Worm (Caenorhabditis elegans) whole organism, L2 larva: ENCODE data around the gene F54F7.14.

Experiments used
- C34F6.9 ChIP-seq: fragments of 150-350 bp; optimal IDR thresholded peaks from 2 replicates; lab custom pipeline; 2014; ENCODE audit warnings: missing biosample characterization, missing genetic modification characterization
- F13H6.1 ChIP-seq: sonication (generic microtip); optimal IDR thresholded peaks from 2 replicates; lab custom pipeline; 2016; ENCODE audit warnings: missing genetic modification characterization, missing compliant biosample characterization
- R02D3.7 ChIP-seq: fragments of 150-350 bp; optimal IDR thresholded peaks from 2 replicates; lab custom pipeline; 2014; ENCODE audit warnings: missing biosample characterization, missing genetic modification characterization
- Y55F3AM.14 ChIP-seq: fragments of 200-800 bp; sonication (Bioruptor generic); optimal IDR thresholded peaks from 2 replicates; lab custom pipeline; 2018; ENCODE audit warnings: mild to moderate bottlenecking, missing genetic modification characterization, missing compliant biosample characterization
- ZK546.5 ChIP-seq: sonication (generic microtip); optimal IDR thresholded peaks from 2 replicates; lab custom pipeline; 2017; ENCODE audit warnings: missing biosample characterization, missing genetic modification characterization
- alr-1 ChIP-seq: fragments of 150-350 bp; optimal IDR thresholded peaks from 2 replicates; lab custom pipeline; 2014; ENCODE audit warnings: missing biosample characterization, missing genetic modification characterization
- aly-2 ChIP-seq: fragments of 150-350 bp; optimal IDR thresholded peaks from 2 replicates; lab custom pipeline; 2014; ENCODE audit warnings: missing biosample characterization, missing genetic modification characterization
- ama-1 ChIP-seq: fragments of 150-350 bp; optimal IDR thresholded peaks from 2 replicates; lab custom pipeline; 2018; ENCODE audit warnings: inconsistent platforms
- blmp-1 ChIP-seq: sonication (generic microtip); optimal IDR thresholded peaks from 2 replicates; lab custom pipeline; 2017; ENCODE audit warnings: missing genetic modification characterization, mild to moderate bottlenecking, missing compliant biosample characterization, antibody characterized with exemption, moderate library complexity; ENCODE audit not compliant: insufficient read depth
- ceh-16 ChIP-seq: fragments of 150-350 bp; optimal IDR thresholded peaks from 2 replicates; lab custom pipeline; 2014; ENCODE audit warnings: missing biosample characterization, missing genetic modification characterization
- crh-2 ChIP-seq: sonication (generic microtip); optimal IDR thresholded peaks from 2 replicates; lab custom pipeline; 2017; ENCODE audit warnings: missing biosample characterization, missing genetic modification characterization
- dmd-4 ChIP-seq: sonication (generic microtip); optimal IDR thresholded peaks from 2 replicates; lab custom pipeline; 2017; ENCODE audit warnings: missing biosample characterization, missing genetic modification characterization
- egl-27 ChIP-seq: sonication (generic microtip); optimal IDR thresholded peaks from 3 replicates; lab custom pipeline; 2017; ENCODE audit warnings: missing biosample characterization, missing genetic modification reagents, missing genetic modification characterization
- elt-3 ChIP-seq: sonication (generic microtip); optimal IDR thresholded peaks from 2 replicates; lab custom pipeline; 2017; ENCODE audit warnings: missing biosample characterization, missing genetic modification characterization
- fos-1 ChIP-seq: fragments of 150-350 bp; optimal IDR thresholded peaks from 2 replicates; lab custom pipeline; 2014; ENCODE audit warnings: missing biosample characterization, missing genetic modification characterization
- gmeb-1 ChIP-seq: fragments of 150-350 bp; optimal IDR thresholded peaks from 2 replicates; lab custom pipeline; 2014; ENCODE audit warnings: missing biosample characterization, missing genetic modification characterization
- lin-39 ChIP-seq: fragments of 150-350 bp; optimal IDR thresholded peaks from 2 replicates; lab custom pipeline; 2014; ENCODE audit warnings: missing biosample characterization, missing genetic modification reagents, missing genetic modification characterization
- lsy-2 ChIP-seq, 2 experiments: fragments of 150-350 bp in 1 of 2; sonication (generic microtip) in 1 of 2; optimal IDR thresholded peaks; 2 replicates each; lab custom pipeline; 2014 to 2017; ENCODE audit warnings: missing biosample characterization in 2 of 2, missing genetic modification characterization in 2 of 2
- mab-5 ChIP-seq: fragments of 150-350 bp; optimal IDR thresholded peaks from 2 replicates; lab custom pipeline; 2014; ENCODE audit warnings: missing biosample characterization, missing genetic modification characterization
- mdl-1 ChIP-seq, 2 experiments: fragments of 150-350 bp in 1 of 2; sonication (generic microtip) in 1 of 2; optimal IDR thresholded peaks; 2 replicates each; lab custom pipeline; 2017; ENCODE audit warnings: missing biosample characterization in 2 of 2, missing genetic modification characterization in 2 of 2
- nhr-10 ChIP-seq: sonication (generic microtip); optimal IDR thresholded peaks from 2 replicates; lab custom pipeline; 2017; ENCODE audit warnings: missing biosample characterization, missing genetic modification characterization
- nhr-11 ChIP-seq: fragments of 150-350 bp; optimal IDR thresholded peaks from 2 replicates; lab custom pipeline; 2014; ENCODE audit warnings: missing biosample characterization, missing genetic modification characterization
- nhr-12 ChIP-seq: fragments of 150-350 bp; optimal IDR thresholded peaks from 2 replicates; lab custom pipeline; 2014; ENCODE audit warnings: missing biosample characterization, missing genetic modification characterization
- nhr-129 ChIP-seq: fragments of 150-350 bp; optimal IDR thresholded peaks from 2 replicates; lab custom pipeline; 2014; ENCODE audit warnings: missing biosample characterization, missing genetic modification characterization
- nhr-21 ChIP-seq: fragments of 150-350 bp; optimal IDR thresholded peaks from 2 replicates; lab custom pipeline; 2014; ENCODE audit warnings: missing biosample characterization, missing genetic modification characterization
- nhr-237 ChIP-seq: fragments of 150-350 bp; optimal IDR thresholded peaks from 2 replicates; lab custom pipeline; 2014; ENCODE audit warnings: missing biosample characterization, missing genetic modification characterization
- nhr-25 ChIP-seq: fragments of 150-350 bp; sonication (generic microtip); optimal IDR thresholded peaks from 3 replicates; lab custom pipeline; 2014; ENCODE audit warnings: missing biosample characterization, missing genetic modification characterization
- peb-1 ChIP-seq: fragments of 150-350 bp; optimal IDR thresholded peaks from 2 replicates; lab custom pipeline; 2014; ENCODE audit warnings: missing biosample characterization, missing genetic modification characterization
- sem-4 ChIP-seq: fragments of 150-350 bp; optimal IDR thresholded peaks from 2 replicates; lab custom pipeline; 2014; ENCODE audit warnings: missing biosample characterization, missing genetic modification reagents, missing genetic modification characterization
- sma-3 ChIP-seq: sonication (generic microtip); optimal IDR thresholded peaks from 2 replicates; lab custom pipeline; 2016; ENCODE audit warnings: missing genetic modification reagents, missing genetic modification characterization, missing compliant biosample characterization
- unc-39 ChIP-seq: fragments of 150-350 bp; optimal IDR thresholded peaks from 2 replicates; lab custom pipeline; 2014; ENCODE audit warnings: missing biosample characterization, missing genetic modification characterization
- unc-62 ChIP-seq: fragments of 150-350 bp; optimal IDR thresholded peaks from 2 replicates; lab custom pipeline; 2014; ENCODE audit warnings: missing biosample characterization, missing genetic modification reagents, missing genetic modification characterization
- ztf-1 ChIP-seq: fragments of 200-800 bp; sonication (Bioruptor generic); conservative IDR thresholded peaks from 2 replicates; pipeline ENCODE4 v1.3.6; 2022; ENCODE audit warnings: missing genetic modification characterization, missing compliant biosample characterization
- ztf-11 ChIP-seq: sonication (generic microtip); optimal IDR thresholded peaks from 2 replicates; lab custom pipeline; 2017; ENCODE audit warnings: missing biosample characterization, missing genetic modification characterization
- ztf-4 ChIP-seq: fragments of 150-350 bp; optimal IDR thresholded peaks from 2 replicates; lab custom pipeline; 2014; ENCODE audit warnings: missing biosample characterization, missing genetic modification characterization

The F54F7.14 gene

ce11 chrX:11816825-11817224, 33.8 kb upstream of the F54F7.14 start:
- no peak for TF ChIP-seq C34F6.9 (tag; lab: Kevin White, UChicago)
- no peak for TF ChIP-seq egl-27 (tag; lab: Kevin White, UChicago)
- TF ChIP-seq ztf-11 (tag; lab: Kevin White, UChicago): no peak
- no peak for TF ChIP-seq R02D3.7
- no peak for TF ChIP-seq ZK546.5 (tag; lab: Kevin White, UChicago)

ce11 chrX:11818711-11819110, 32.0 kb upstream of the F54F7.14 start:
- no peak for TF ChIP-seq nhr-10 (tag; lab: Kevin White, UChicago)
- TF ChIP-seq peb-1 (tag; lab: Kevin White, UChicago): no peak
- TF ChIP-seq sem-4: no peak
- no peak for TF ChIP-seq lsy-2 (tag; optimal IDR thresholded peaks at IDR 0.05; lab: Kevin White, UChicago)
- no peak for TF ChIP-seq ztf-1 (GFP tag; lab: Robert Waterston, UW)
- TF ChIP-seq dmd-4 (tag; lab: Kevin White, UChicago): no peak
- TF ChIP-seq ama-1 (lab: Kevin White, UChicago): no peak
- TF ChIP-seq nhr-237: no peak
- TF ChIP-seq fos-1 (tag; lab: Kevin White, UChicago): no peak
- TF ChIP-seq nhr-21: no peak
- no peak for TF ChIP-seq ztf-11 (tag; lab: Kevin White, UChicago)
- TF ChIP-seq elt-3 (tag; lab: Kevin White, UChicago): no peak
- TF ChIP-seq nhr-129 (tag; lab: Kevin White, UChicago): peak; percentile 47
- TF ChIP-seq ceh-16: no peak
- no peak for TF ChIP-seq mdl-1 (tag; optimal IDR thresholded peaks at IDR 0.05; lab: Kevin White, UChicago)
- no peak for TF ChIP-seq nhr-11
- no peak for TF ChIP-seq mab-5
- TF ChIP-seq crh-2 (tag; lab: Kevin White, UChicago): no peak
- TF ChIP-seq F13H6.1: peak; percentile 76
- TF ChIP-seq C34F6.9 (tag; lab: Kevin White, UChicago): peak; percentile 28
- no peak for TF ChIP-seq sma-3
- TF ChIP-seq ztf-4 (tag; lab: Kevin White, UChicago): no peak
- no peak for TF ChIP-seq gmeb-1 (tag; lab: Kevin White, UChicago)

- TF ChIP-seq egl-27 (tag; lab: Kevin White, UChicago) (no peak), nhr-25 (no peak), blmp-1 (tag; lab: Kevin White, UChicago) (no peak), C34F6.9 (tag; lab: Kevin White, UChicago) (peak; percentile 3), crh-2 (tag; lab: Kevin White, UChicago) (no peak), F13H6.1 (peak; percentile 33)
Observed at ce11 chrX:11821159-11821720, 29.4 kb upstream of the F54F7.14 start.

ce11 chrX:11823704-11824103, 27.0 kb upstream of the F54F7.14 start, which contains the start of gene tag-241:
Gene tag-241, plus strand, starts transcription at chrX:11824004.
- TF ChIP-seq nhr-237 (no peak), peb-1 (tag; lab: Kevin White, UChicago) (no peak), nhr-12 (tag; lab: Kevin White, UChicago) (no peak)

- TF ChIP-seq unc-62 (GFP tag; lab: Kevin White, UChicago) (no peak), lsy-2 (tag; optimal IDR thresholded peaks at IDR 0.05; lab: Kevin White, UChicago) (no peak), crh-2 (tag; lab: Kevin White, UChicago) (no peak), dmd-4 (tag; lab: Kevin White, UChicago) (no peak)
Observed at ce11 chrX:11826892-11827291, 23.8 kb upstream of the F54F7.14 start.

- TF ChIP-seq ama-1 (lab: Kevin White, UChicago): no peak
Observed at ce11 chrX:11827528-11827927, 23.1 kb upstream of the F54F7.14 start.

ce11 chrX:11828661-11829060, 22.0 kb upstream of the F54F7.14 start:
- TF ChIP-seq alr-1 (no peak), F13H6.1 (no peak), peb-1 (tag; lab: Kevin White, UChicago) (no peak), unc-62 (GFP tag; lab: Kevin White, UChicago) (no peak), lin-39 (tag; lab: Kevin White, UChicago) (no peak), nhr-25 (no peak), dmd-4 (tag; lab: Kevin White, UChicago) (no peak), nhr-10 (tag; lab: Kevin White, UChicago) (no peak), unc-39 (tag; lab: Kevin White, UChicago) (no peak), Y55F3AM.14 (GFP tag; lab: Kevin White, UChicago) (no peak), egl-27 (tag; lab: Kevin White, UChicago) (no peak), aly-2 (tag; lab: Kevin White, UChicago) (no peak), nhr-11 (no peak), C34F6.9 (tag; lab: Kevin White, UChicago) (no peak)
